Fruit fly (Drosophila melanogaster) whole organism, embryonic: ENCODE results near the gene Pi4KIIalpha.

Source experiments
- B-H2 ChIP-seq: fragments of 200-800 bp; sonication (Bioruptor generic); optimal IDR thresholded peaks from 2 replicates; lab custom pipeline; 2018; ENCODE audit warnings: missing biosample characterization, mild to moderate bottlenecking, missing genetic modification characterization
- BtbVII ChIP-seq: fragments of 200-800 bp; sonication (Bioruptor generic); optimal IDR thresholded peaks from 3 replicates; lab custom pipeline; 2017; ENCODE audit warnings: missing biosample characterization, mild to moderate bottlenecking, missing genetic modification characterization
- CG10267 ChIP-seq: fragments of 200-800 bp; sonication (Bioruptor generic); optimal IDR thresholded peaks from 2 replicates; lab custom pipeline; 2018; ENCODE audit warnings: missing biosample characterization, mild to moderate bottlenecking, missing genetic modification characterization, moderate library complexity
- CG10654 ChIP-seq: fragments of 200-800 bp; sonication (Bioruptor generic); optimal IDR thresholded peaks from 2 replicates; lab custom pipeline; 2016; ENCODE audit warnings: missing biosample characterization, missing genetic modification characterization
- CG12391 ChIP-seq: fragments of 200-800 bp; sonication (Bioruptor generic); optimal IDR thresholded peaks from 3 replicates; lab custom pipeline; 2018; ENCODE audit warnings: missing biosample characterization, mild to moderate bottlenecking, missing genetic modification characterization, moderate library complexity
- CG12942 ChIP-seq: fragments of 200-800 bp; sonication (Bioruptor generic); optimal IDR thresholded peaks from 3 replicates; lab custom pipeline; 2016; ENCODE audit warnings: missing biosample characterization, missing genetic modification characterization
- CG13296 ChIP-seq: fragments of 200-800 bp; sonication (Bioruptor generic); optimal IDR thresholded peaks from 3 replicates; lab custom pipeline; 2018; ENCODE audit warnings: missing biosample characterization, mild to moderate bottlenecking, missing genetic modification characterization
- CG14710 ChIP-seq: fragments of 200-800 bp; sonication (Bioruptor generic); optimal IDR thresholded peaks from 3 replicates; lab custom pipeline; 2019; ENCODE audit warnings: missing biosample characterization, mild to moderate bottlenecking, missing genetic modification characterization, moderate library complexity
- CG15514 ChIP-seq: fragments of 200-800 bp; sonication (Bioruptor generic); optimal IDR thresholded peaks from 3 replicates; lab custom pipeline; 2017; ENCODE audit warnings: missing biosample characterization, missing genetic modification characterization, mild to moderate bottlenecking, moderate library complexity, missing genetic modification reagents
- CG1603 ChIP-seq: fragments of 200-800 bp; sonication (Bioruptor generic); optimal IDR thresholded peaks from 2 replicates; lab custom pipeline; 2019; ENCODE audit warnings: missing biosample characterization, mild to moderate bottlenecking, missing genetic modification characterization, moderate library complexity
- CG16779 ChIP-seq: fragments of 200-800 bp; sonication (Bioruptor generic); IDR thresholded peaks from 2 replicates; pipeline ENCODE4 v1.3.6; 2022; ENCODE audit warnings: missing biosample characterization, missing genetic modification characterization
- CG17829 ChIP-seq: fragments of 200-800 bp; optimal IDR thresholded peaks from 2 replicates; lab custom pipeline; 2019; ENCODE audit warnings: missing biosample characterization, mild to moderate bottlenecking, missing genetic modification characterization, moderate library complexity
- CG18764 ChIP-seq: fragments of 200-800 bp; sonication (Bioruptor generic); optimal IDR thresholded peaks from 3 replicates; lab custom pipeline; 2016; ENCODE audit warnings: missing biosample characterization, missing genetic modification characterization
- CG2129 ChIP-seq: fragments of 200-800 bp; sonication (Bioruptor generic); IDR thresholded peaks from 2 replicates; pipeline ENCODE4 v1.3.6; 2022; ENCODE audit warnings: missing biosample characterization, missing genetic modification characterization; ENCODE audit not compliant: partially characterized antibody
- CG2712 ChIP-seq: fragments of 200-800 bp; optimal IDR thresholded peaks from 3 replicates; lab custom pipeline; 2019; ENCODE audit warnings: missing biosample characterization, mild to moderate bottlenecking, missing genetic modification characterization, moderate library complexity
- CG2875 ChIP-seq: fragments of 200-800 bp; sonication (Bioruptor generic); optimal IDR thresholded peaks from 2 replicates; lab custom pipeline; 2017; ENCODE audit warnings: missing biosample characterization, mild to moderate bottlenecking, missing genetic modification characterization, missing genetic modification reagents
- CG30431 ChIP-seq: fragments of 200-800 bp; sonication (Bioruptor generic); optimal IDR thresholded peaks from 2 replicates; lab custom pipeline; 2017; ENCODE audit warnings: missing biosample characterization, missing genetic modification characterization
- CG3838 ChIP-seq: fragments of 200-800 bp; sonication (Bioruptor generic); optimal IDR thresholded peaks from 3 replicates; lab custom pipeline; 2016; ENCODE audit warnings: missing biosample characterization, missing genetic modification characterization
- CG3995 ChIP-seq: fragments of 200-800 bp; sonication (Bioruptor generic); optimal IDR thresholded peaks from 3 replicates; lab custom pipeline; 2016; ENCODE audit warnings: missing biosample characterization, missing genetic modification characterization
- CG42726 ChIP-seq: fragments of 200-800 bp; sonication (Bioruptor generic); IDR thresholded peaks from 2 replicates; pipeline ENCODE4 v1.3.6; 2022; ENCODE audit warnings: missing biosample characterization, missing genetic modification characterization; ENCODE audit not compliant: partially characterized antibody
- CG4360 ChIP-seq: fragments of 200-800 bp; sonication (Bioruptor generic); IDR thresholded peaks from 2 replicates; pipeline ENCODE4 v1.3.6; 2022; ENCODE audit warnings: missing biosample characterization, missing genetic modification characterization
- CG5953 ChIP-seq: fragments of 200-800 bp; sonication (Bioruptor generic); IDR thresholded peaks from 2 replicates; pipeline ENCODE4 v1.3.6; 2022; ENCODE audit warnings: missing biosample characterization, missing genetic modification characterization
- CG7372 ChIP-seq: fragments of 200-800 bp; sonication (Bioruptor generic); IDR thresholded peaks from 2 replicates; pipeline ENCODE4 v1.3.6; 2022; ENCODE audit warnings: missing biosample characterization, missing genetic modification characterization
- CG7987 ChIP-seq: fragments of 200-800 bp; sonication (Bioruptor generic); optimal IDR thresholded peaks from 2 replicates; lab custom pipeline; 2018; ENCODE audit warnings: missing biosample characterization, mild to moderate bottlenecking, missing genetic modification characterization, moderate library complexity
- CG8290 ChIP-seq, 3 experiments: fragments of 200-800 bp; sonication (Bioruptor generic); optimal IDR thresholded peaks; 2 replicates each; lab custom pipeline; 2016 to 2019; ENCODE audit warnings: missing biosample characterization in 3 of 3, missing genetic modification characterization in 3 of 3, mild to moderate bottlenecking in 2 of 3, moderate library complexity in 1 of 3
- CG8944 ChIP-seq: fragments of 200-800 bp; sonication (Bioruptor generic); optimal IDR thresholded peaks from 3 replicates; lab custom pipeline; 2016; ENCODE audit warnings: missing biosample characterization, missing genetic modification characterization
- CHES-1-like ChIP-seq: fragments of 200-800 bp; sonication (Bioruptor generic); optimal IDR thresholded peaks from 2 replicates; lab custom pipeline; 2016; ENCODE audit warnings: missing biosample characterization, missing genetic modification characterization
- CoRest ChIP-seq: fragments of 200-800 bp; sonication (Bioruptor generic); optimal IDR thresholded peaks from 3 replicates; lab custom pipeline; 2018; ENCODE audit warnings: missing biosample characterization, mild to moderate bottlenecking, missing genetic modification characterization, moderate library complexity
- Dip2 ChIP-seq: fragments of 200-800 bp; sonication (Bioruptor generic); IDR thresholded peaks from 2 replicates; pipeline ENCODE4 v1.3.6; 2022; ENCODE audit warnings: missing biosample characterization, missing genetic modification characterization
- Ets97D ChIP-seq: fragments of 200-800 bp; sonication (Bioruptor generic); optimal IDR thresholded peaks from 3 replicates; lab custom pipeline; 2016; ENCODE audit warnings: missing biosample characterization, missing genetic modification characterization
- Fer3 ChIP-seq: fragments of 200-800 bp; sonication (Bioruptor generic); optimal IDR thresholded peaks from 2 replicates; lab custom pipeline; 2018; ENCODE audit warnings: missing biosample characterization, mild to moderate bottlenecking, missing genetic modification characterization, moderate library complexity
- HHEX ChIP-seq: fragments of 200-800 bp; sonication (Bioruptor generic); optimal IDR thresholded peaks from 3 replicates; lab custom pipeline; 2017; ENCODE audit warnings: missing biosample characterization, mild to moderate bottlenecking, missing genetic modification characterization, missing genetic modification reagents
- Jarid2 ChIP-seq: fragments of 200-800 bp; sonication (Bioruptor generic); optimal IDR thresholded peaks from 3 replicates; lab custom pipeline; 2017; ENCODE audit warnings: mild to moderate bottlenecking, missing biosample characterization, missing genetic modification reagents, missing genetic modification characterization
- Sin3A ChIP-seq: fragments of >200 bp; optimal IDR thresholded peaks from 2 replicates; lab custom pipeline; 2018
- Sry-β ChIP-seq: fragments of 200-800 bp; sonication (Bioruptor generic); optimal IDR thresholded peaks from 2 replicates; lab custom pipeline; 2018; ENCODE audit warnings: missing biosample characterization, mild to moderate bottlenecking, missing genetic modification characterization, moderate library complexity
- Xbp1 ChIP-seq: fragments of 200-800 bp; sonication (Bioruptor generic); optimal IDR thresholded peaks from 3 replicates; lab custom pipeline; 2016; ENCODE audit warnings: missing biosample characterization, mild to moderate bottlenecking, missing genetic modification characterization
- ac ChIP-seq: fragments of 200-800 bp; sonication (Bioruptor generic); optimal IDR thresholded peaks from 3 replicates; lab custom pipeline; 2017; ENCODE audit warnings: missing biosample characterization, mild to moderate bottlenecking, missing genetic modification characterization
- bsh ChIP-seq, 2 experiments: fragments of 200-800 bp; sonication (Bioruptor generic); optimal IDR thresholded peaks; 2 replicates each; lab custom pipeline; 2017 to 2018; ENCODE audit warnings: mild to moderate bottlenecking in 2 of 2, missing biosample characterization in 2 of 2, missing genetic modification characterization in 2 of 2, moderate library complexity in 1 of 2
- gce ChIP-seq: fragments of 200-800 bp; sonication (Bioruptor generic); IDR thresholded peaks from 3 replicates; pipeline ENCODE4 v1.3.6; 2022; ENCODE audit warnings: missing biosample characterization, missing genetic modification characterization
- gro ChIP-seq: fragments of 200-800 bp; sonication (Bioruptor generic); optimal IDR thresholded peaks from 2 replicates; lab custom pipeline; 2016; ENCODE audit warnings: missing biosample characterization, missing genetic modification characterization
- ham ChIP-seq: fragments of 200-800 bp; sonication (Bioruptor generic); IDR thresholded peaks from 2 replicates; pipeline ENCODE4 v1.3.6; 2022; ENCODE audit warnings: missing biosample characterization, missing genetic modification characterization
- nerfin-1 ChIP-seq: fragments of 200-800 bp; sonication (Bioruptor generic); optimal IDR thresholded peaks from 3 replicates; lab custom pipeline; 2019; ENCODE audit warnings: missing biosample characterization, mild to moderate bottlenecking, missing genetic modification characterization, moderate library complexity
- sens ChIP-seq: fragments of 200-800 bp; sonication (Bioruptor generic); peaks from one replicate; lab custom pipeline; 2016; ENCODE audit warnings: missing biosample characterization, missing genetic modification characterization
- sim ChIP-seq: fragments of 200-800 bp; sonication (Bioruptor generic); IDR thresholded peaks from 2 replicates; pipeline ENCODE4 v1.3.6; 2022; ENCODE audit warnings: missing biosample characterization, missing genetic modification characterization
- stc ChIP-seq: fragments of 200-800 bp; sonication (Bioruptor generic); IDR thresholded peaks from 2 replicates; pipeline ENCODE4 v1.3.6; 2022; ENCODE audit warnings: missing biosample characterization, missing genetic modification characterization
- tgo ChIP-seq: fragments of 200-800 bp; sonication (Bioruptor generic); IDR thresholded peaks from 3 replicates; pipeline ENCODE4 v1.3.6; 2022; ENCODE audit warnings: missing biosample characterization, missing genetic modification characterization
- tna ChIP-seq: fragments of 200-800 bp; sonication (Bioruptor generic); IDR thresholded peaks from 2 replicates; pipeline ENCODE4 v1.3.6; 2022; ENCODE audit warnings: missing biosample characterization, missing genetic modification characterization; ENCODE audit not compliant: partially characterized antibody
- tup ChIP-seq: fragments of 200-800 bp; sonication (Bioruptor generic); optimal IDR thresholded peaks from 2 replicates; lab custom pipeline; 2016; ENCODE audit warnings: missing biosample characterization, mild to moderate bottlenecking, missing genetic modification characterization, moderate library complexity
- usp ChIP-seq: fragments of >200 bp; optimal IDR thresholded peaks from 2 replicates; lab custom pipeline; 2017; ENCODE audit warnings: missing biosample characterization, missing genetic modification characterization
- vfl ChIP-seq: fragments of 200-800 bp; sonication (Bioruptor generic); optimal IDR thresholded peaks from 2 replicates; lab custom pipeline; 2016; ENCODE audit warnings: missing biosample characterization, missing genetic modification characterization

Pi4KIIalpha gene

dm6 chr3R:5601044-5601523 is 37.6 kb upstream of the Pi4KIIalpha start, which contains the start of the genes kra and SecS (continued):
- TF ChIP-seq CG16779 (GFP tag; lab: Robert Waterston, UW) (no peak), CG7372 (GFP tag; lab: Robert Waterston, UW) (no peak), CG2875 (GFP tag; lab: Kevin White, UChicago) (peak; percentile 35), gce (GFP tag; lab: Robert Waterston, UW) (no peak), B-H2 (GFP tag; lab: Kevin White, UChicago) (peak; percentile 58), tup (GFP tag; lab: Kevin White, UChicago) (peak; percentile 56), CG14710 (tag; lab: Kevin White, UChicago) (peak; percentile 86), CG12942 (peak; percentile 41), CG12391 (tag; lab: Kevin White, UChicago) (peak; percentile 74), tna (GFP tag; lab: Robert Waterston, UW) (no peak), CG1603 (peak; percentile 86), CG18764 (GFP tag; lab: Kevin White, UChicago) (peak; percentile 27), CHES-1-like (GFP tag; lab: Kevin White, UChicago) (no peak), CG2129 (GFP tag; lab: Robert Waterston, UW) (no peak), sens (GFP tag; lab: Kevin White, UChicago) (peak; percentile 92), Fer3 (peak; percentile 57), Ets97D (peak; percentile 92), CG3995 (GFP tag; lab: Kevin White, UChicago) (peak; percentile 43), Jarid2 (no peak), CG5953 (GFP tag; lab: Robert Waterston, UW) (no peak), CG15514 (GFP tag; lab: Kevin White, UChicago) (peak; percentile 83), stc (GFP tag; lab: Robert Waterston, UW) (no peak), CG8290 (GFP tag; optimal IDR thresholded peaks at IDR 0.05; lab: Kevin White, UChicago) (peak; percentile 48), CG8290 (tag; optimal IDR thresholded peaks at IDR 0.05; lab: Kevin White, UChicago) (peak in 1 of 2 experiments; percentile 78), CG4360 (GFP tag; lab: Robert Waterston, UW) (no peak), CG30431 (GFP tag; lab: Kevin White, UChicago) (no peak), BtbVII (GFP tag; lab: Kevin White, UChicago) (peak; percentile 33), HHEX (GFP tag; lab: Kevin White, UChicago) (peak; percentile 3), CoRest (peak; percentile 79), Xbp1 (GFP tag; lab: Kevin White, UChicago) (peak; percentile 79), CG10654 (GFP tag; lab: Kevin White, UChicago) (peak; percentile 62), CG8944 (GFP tag; lab: Kevin White, UChicago) (peak; percentile 32), sim (GFP tag; lab: Robert Waterston, UW) (no peak), nerfin-1 (tag; lab: Kevin White, UChicago) (peak; percentile 47), CG2712 (tag; lab: Kevin White, UChicago) (peak; percentile 69), Sin3A (peak; percentile 84), bsh (GFP tag; optimal IDR thresholded peaks at IDR 0.05; lab: Kevin White, UChicago) (peak in 1 of 2 experiments; percentile 53), CG17829 (peak; percentile 67), CG10267 (tag; lab: Kevin White, UChicago) (peak; percentile 66), tgo (no peak), CG13296 (GFP tag; lab: Kevin White, UChicago) (peak; percentile 50), ham (GFP tag; lab: Robert Waterston, UW) (no peak), Sry-β (GFP tag; lab: Kevin White, UChicago) (peak; percentile 16), CG7987 (GFP tag; lab: Kevin White, UChicago) (peak; percentile 57), usp (GFP tag; lab: Kevin White, UChicago) (no peak), vfl (GFP tag; lab: Kevin White, UChicago) (peak; percentile 8), ac (GFP tag; lab: Kevin White, UChicago) (no peak), CG42726 (GFP tag; lab: Robert Waterston, UW) (no peak), Dip2 (GFP tag; lab: Robert Waterston, UW) (no peak), gro (GFP tag; lab: Kevin White, UChicago) (no peak), CG3838 (GFP tag; lab: Kevin White, UChicago) (no peak)
